Worm (Caenorhabditis elegans): ENCODE data around the gene del-1.

DNA sequence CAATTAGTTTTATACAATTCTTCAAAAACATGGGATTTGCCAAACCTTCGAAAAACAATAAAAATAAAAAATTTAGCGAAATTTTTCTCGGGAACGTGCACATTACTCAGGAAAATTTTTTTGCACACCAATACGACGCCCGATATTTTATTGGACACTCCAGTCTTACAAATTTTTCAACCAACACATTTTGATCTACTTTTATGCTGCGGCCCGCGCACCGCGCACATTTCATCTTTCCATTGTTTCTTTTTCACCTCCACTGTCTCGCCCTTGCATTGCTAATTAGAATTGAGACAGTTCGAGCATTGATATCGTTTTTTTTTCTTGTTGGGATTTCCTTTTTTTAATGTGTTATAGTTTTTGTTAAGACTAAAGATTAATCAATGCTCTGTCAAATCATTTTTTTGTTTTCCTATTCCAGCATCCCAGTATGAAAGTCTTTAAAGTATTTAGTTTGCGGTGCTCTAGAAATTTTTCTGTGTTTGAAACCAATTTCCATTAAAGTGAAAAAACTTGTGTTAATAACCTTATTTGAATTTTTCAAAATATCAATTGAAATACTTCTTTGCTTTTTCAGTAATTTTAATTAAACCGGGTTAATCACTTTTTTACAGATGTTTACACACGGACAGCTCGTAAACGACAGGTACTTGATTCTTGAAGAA, 20.3 kb upstream of the del-1 start, which contains the start of gene K04C1.5:
- TF ChIP-seq rec-8 (tag; optimal IDR thresholded peaks at IDR 0.05): no peak
- no peak for TF ChIP-seq F23B12.7 (tag; optimal IDR thresholded peaks at IDR 0.05; ENCODE audit: insufficient read depth)
- TF ChIP-seq die-1 (tag; optimal IDR thresholded peaks at IDR 0.05): no peak
- no peak for TF ChIP-seq nfya-1 (tag; optimal IDR thresholded peaks at IDR 0.05; ENCODE audit: borderline replicate concordance, insufficient read depth)
- TF ChIP-seq B0336.3 (GFP tag; IDR thresholded peaks at IDR 0.05): no peak
- no peak for TF ChIP-seq hmg-20 (GFP tag; IDR thresholded peaks at IDR 0.05)
- TF ChIP-seq ztf-18 (tag; optimal IDR thresholded peaks at IDR 0.05): no peak
- TF ChIP-seq nhr-80 (tag; optimal IDR thresholded peaks at IDR 0.05): no peak
- no peak for TF ChIP-seq ama-1 (optimal IDR thresholded peaks at IDR 0.05)
- TF ChIP-seq ama-1 (GFP tag; optimal IDR thresholded peaks at IDR 0.05): no peak
- no peak for TF ChIP-seq madf-10 (tag; optimal IDR thresholded peaks at IDR 0.05)
- TF ChIP-seq B0261.1 (tag; optimal IDR thresholded peaks at IDR 0.05): no peak
- no peak for TF ChIP-seq ztf-28 (GFP tag; IDR thresholded peaks at IDR 0.05)
- TF ChIP-seq nfyb-1 (GFP tag; IDR thresholded peaks at IDR 0.05): no peak
- TF ChIP-seq ceh-91 (GFP tag; IDR thresholded peaks at IDR 0.05): no peak

All from whole organism, young adult.